Fruit fly (Drosophila melanogaster) whole organism, pupa: ENCODE data around the gene Idh3b.

Source experiments
- CG10348 ChIP-seq: fragments of 200-800 bp; sonication (Bioruptor generic); IDR thresholded peaks from 2 replicates; pipeline ENCODE4 v1.3.6; 2022; ENCODE audit warnings: missing biosample characterization, missing genetic modification characterization
- CG12605 ChIP-seq: fragments of 200-800 bp; sonication (Bioruptor generic); IDR thresholded peaks from 2 replicates; pipeline ENCODE4 v1.3.6; 2022; ENCODE audit warnings: missing biosample characterization, missing genetic modification characterization
- CG13204 ChIP-seq: fragments of 200-800 bp; sonication (Bioruptor generic); optimal IDR thresholded peaks from 2 replicates; lab custom pipeline; 2018; ENCODE audit warnings: missing biosample characterization, mild to moderate bottlenecking, missing genetic modification characterization, moderate library complexity
- CG14655 ChIP-seq: fragments of 200-800 bp; sonication (Bioruptor generic); optimal IDR thresholded peaks from 3 replicates; lab custom pipeline; 2017; ENCODE audit warnings: mild to moderate bottlenecking, missing biosample characterization, missing genetic modification reagents, missing genetic modification characterization
- CG15710 ChIP-seq: fragments of 200-800 bp; sonication (Bioruptor generic); optimal IDR thresholded peaks from 2 replicates; lab custom pipeline; 2018; ENCODE audit warnings: missing biosample characterization, mild to moderate bottlenecking, missing genetic modification characterization, moderate library complexity
- CG17806 ChIP-seq: fragments of 200-800 bp; sonication (Bioruptor generic); optimal IDR thresholded peaks from 2 replicates; lab custom pipeline; 2018; ENCODE audit warnings: missing biosample characterization, mild to moderate bottlenecking, missing genetic modification characterization, moderate library complexity
- CG32121 ChIP-seq: fragments of 200-800 bp; sonication (Bioruptor generic); IDR thresholded peaks from 2 replicates; pipeline ENCODE4 v1.3.6; 2022; ENCODE audit warnings: missing biosample characterization, missing genetic modification characterization
- CG34367 ChIP-seq: fragments of 200-800 bp; sonication (Bioruptor generic); optimal IDR thresholded peaks from 2 replicates; lab custom pipeline; 2018; ENCODE audit warnings: missing biosample characterization, mild to moderate bottlenecking, missing genetic modification characterization
- CG4496 ChIP-seq: fragments of 200-800 bp; sonication (Bioruptor generic); IDR thresholded peaks from 3 replicates; pipeline ENCODE4 v1.3.6; 2022; ENCODE audit warnings: missing biosample characterization, missing genetic modification characterization
- CG8159 ChIP-seq: fragments of 200-800 bp; sonication (Bioruptor generic); optimal IDR thresholded peaks from 3 replicates; lab custom pipeline; 2018; ENCODE audit warnings: missing biosample characterization, mild to moderate bottlenecking, missing genetic modification characterization, moderate library complexity
- CG8301 ChIP-seq: fragments of 200-800 bp; sonication (Bioruptor generic); optimal IDR thresholded peaks from 2 replicates; lab custom pipeline; 2018; ENCODE audit warnings: missing biosample characterization, mild to moderate bottlenecking, missing genetic modification characterization
- CG9948 ChIP-seq: fragments of 200-800 bp; sonication (Bioruptor generic); optimal IDR thresholded peaks from 2 replicates; lab custom pipeline; 2018; ENCODE audit warnings: missing biosample characterization, mild to moderate bottlenecking, missing genetic modification characterization, moderate library complexity
- EcR ChIP-seq: fragments of 200-800 bp; sonication (Bioruptor generic); optimal IDR thresholded peaks from 3 replicates; lab custom pipeline; 2019; ENCODE audit warnings: missing biosample characterization, missing genetic modification characterization, mild to moderate bottlenecking, moderate library complexity, missing genetic modification reagents
- Pif1A ChIP-seq: fragments of 200-800 bp; sonication (Bioruptor generic); optimal IDR thresholded peaks from 3 replicates; lab custom pipeline; 2016; ENCODE audit warnings: missing biosample characterization, missing genetic modification characterization
- Pif1B ChIP-seq: fragments of 200-800 bp; sonication (Bioruptor generic); optimal IDR thresholded peaks from 3 replicates; lab custom pipeline; 2016; ENCODE audit warnings: missing biosample characterization, missing genetic modification characterization
- Snoo ChIP-seq: fragments of 200-800 bp; sonication (Bioruptor generic); optimal IDR thresholded peaks from 3 replicates; lab custom pipeline; 2017; ENCODE audit warnings: missing biosample characterization, mild to moderate bottlenecking, missing genetic modification characterization, inconsistent platforms
- fd96Ca ChIP-seq: fragments of 200-800 bp; sonication (Bioruptor generic); IDR thresholded peaks from 3 replicates; pipeline ENCODE4 v1.3.6; 2022; ENCODE audit warnings: missing biosample characterization, missing genetic modification characterization
- gl ChIP-seq: fragments of 200-800 bp; sonication (Bioruptor generic); optimal IDR thresholded peaks from 2 replicates; lab custom pipeline; 2018; ENCODE audit warnings: missing biosample characterization, mild to moderate bottlenecking, missing genetic modification characterization
- rn ChIP-seq: fragments of 200-800 bp; sonication (Bioruptor generic); IDR thresholded peaks from 2 replicates; pipeline ENCODE4 v1.3.6; 2022; ENCODE audit warnings: missing biosample characterization, missing genetic modification characterization

Idh3b gene

dm6 chr3R:22018777-22019420 is at the start of gene Idh3b:
Gene Idh3b, minus strand, starts transcription at chr3R:22019382.
- TF ChIP-seq CG4496 (GFP tag; lab: Robert Waterston, UW) (peak; percentile 69), Pif1A (GFP tag; lab: Kevin White, UChicago) (no peak), CG12605 (GFP tag; lab: Robert Waterston, UW) (no peak), CG15710 (tag; lab: Kevin White, UChicago) (peak; percentile 29), CG8159 (no peak), CG17806 (tag; lab: Kevin White, UChicago) (no peak), rn (GFP tag; lab: Robert Waterston, UW) (0 out of 2 replicates have a peak, but pooled peaks have one; percentile 27), CG8301 (tag; lab: Kevin White, UChicago) (no peak), EcR (no peak), Snoo (tag; lab: Kevin White, UChicago) (peak; percentile 43), fd96Ca (GFP tag; lab: Robert Waterston, UW) (no peak), CG9948 (tag; lab: Kevin White, UChicago) (no peak)

dm6 chr3R:22067235-22067634 is 48.1 kb upstream of the Idh3b start:
- no peak for TF ChIP-seq CG4496 (GFP tag; lab: Robert Waterston, UW)
- TF ChIP-seq CG9948 (tag; lab: Kevin White, UChicago): no peak
- no peak for TF ChIP-seq CG15710 (tag; lab: Kevin White, UChicago)
- no peak for TF ChIP-seq CG14655
- no peak for TF ChIP-seq EcR
- no peak for TF ChIP-seq fd96Ca (GFP tag; lab: Robert Waterston, UW)
- TF ChIP-seq gl (tag; lab: Kevin White, UChicago): no peak
- TF ChIP-seq Pif1A (GFP tag; lab: Kevin White, UChicago): no peak
- TF ChIP-seq CG10348: no peak
- no peak for TF ChIP-seq CG8159
- no peak for TF ChIP-seq CG34367

- no peak for TF ChIP-seq Snoo (tag; lab: Kevin White, UChicago)
- TF ChIP-seq Pif1B (GFP tag; lab: Kevin White, UChicago): peak; percentile 20
These were observed 47.3 kb upstream of the Idh3b start for dm6 chr3R:22066440-22066839.

- no peak for TF ChIP-seq EcR
- TF ChIP-seq gl (tag; lab: Kevin White, UChicago): no peak
- no peak for TF ChIP-seq CG17806 (tag; lab: Kevin White, UChicago)
- no peak for TF ChIP-seq CG10348
- no peak for TF ChIP-seq CG34367
These were observed 37.9 kb upstream of the Idh3b start for dm6 chr3R:22057083-22057482.

dm6 chr3R:22053740-22054139 is 34.6 kb upstream of the Idh3b start:
- TF ChIP-seq CG34367: no peak
- no peak for TF ChIP-seq CG9948 (tag; lab: Kevin White, UChicago)
- no peak for TF ChIP-seq CG32121 (GFP tag; lab: Robert Waterston, UW)
- TF ChIP-seq CG4496 (GFP tag; lab: Robert Waterston, UW): no peak
- TF ChIP-seq EcR: no peak
- no peak for TF ChIP-seq fd96Ca (GFP tag; lab: Robert Waterston, UW)
- TF ChIP-seq CG8301 (tag; lab: Kevin White, UChicago): no peak
- no peak for TF ChIP-seq CG13204 (GFP tag; lab: Kevin White, UChicago)
- no peak for TF ChIP-seq CG17806 (tag; lab: Kevin White, UChicago)

- no peak for TF ChIP-seq EcR
- no peak for TF ChIP-seq CG12605 (GFP tag; lab: Robert Waterston, UW)
- no peak for TF ChIP-seq fd96Ca (GFP tag; lab: Robert Waterston, UW)
- TF ChIP-seq CG15710 (tag; lab: Kevin White, UChicago): no peak
- no peak for TF ChIP-seq CG14655
- TF ChIP-seq CG9948 (tag; lab: Kevin White, UChicago): no peak
- no peak for TF ChIP-seq Snoo (tag; lab: Kevin White, UChicago)
- TF ChIP-seq rn (GFP tag; lab: Robert Waterston, UW): no peak
- TF ChIP-seq CG4496 (GFP tag; lab: Robert Waterston, UW): no peak
These were observed 34.0 kb upstream of the Idh3b start for dm6 chr3R:22053202-22053601.

- no peak for TF ChIP-seq fd96Ca (GFP tag; lab: Robert Waterston, UW)
- TF ChIP-seq rn (GFP tag; lab: Robert Waterston, UW): no peak
- no peak for TF ChIP-seq gl (tag; lab: Kevin White, UChicago)
- TF ChIP-seq Snoo (tag; lab: Kevin White, UChicago): no peak
- TF ChIP-seq EcR: no peak
- TF ChIP-seq CG4496 (GFP tag; lab: Robert Waterston, UW): no peak
- TF ChIP-seq CG14655: no peak
- TF ChIP-seq CG8301 (tag; lab: Kevin White, UChicago): no peak
- TF ChIP-seq Pif1A (GFP tag; lab: Kevin White, UChicago): no peak
- no peak for TF ChIP-seq CG10348
- no peak for TF ChIP-seq Pif1B (GFP tag; lab: Kevin White, UChicago)
These were observed 33.1 kb upstream of the Idh3b start for dm6 chr3R:22052235-22052634.
